Worm (Caenorhabditis elegans): ENCODE results near the gene F35C8.8.

DNA sequence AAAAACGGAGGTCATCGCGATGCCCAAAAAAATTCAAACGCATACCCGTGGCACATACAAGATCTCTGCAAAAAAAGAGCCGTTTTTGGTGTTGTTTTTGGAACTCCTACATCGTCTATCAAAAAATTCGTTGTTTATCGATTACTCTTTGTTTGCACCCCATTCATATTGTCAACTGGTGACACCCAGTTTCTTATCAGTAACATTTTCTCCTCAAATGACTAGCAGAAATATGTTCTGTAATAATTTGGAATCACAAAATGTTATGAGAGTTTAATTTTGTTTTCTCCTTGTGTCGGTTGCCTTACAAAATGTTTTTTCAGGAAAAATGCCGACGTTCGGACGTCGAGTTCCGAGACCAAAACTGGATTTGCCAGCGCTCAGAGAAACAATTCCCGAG, 2.3 kb upstream of the F35C8.8 start, which contains the start of gene sek-4:
- no peak for TF ChIP-seq ceh-82 (tag; optimal IDR thresholded peaks at IDR 0.05)
- no peak for TF ChIP-seq nhr-237 (tag; optimal IDR thresholded peaks at IDR 0.05)
- no peak for TF ChIP-seq nhr-10 (tag; optimal IDR thresholded peaks at IDR 0.05)
- no peak for TF ChIP-seq unc-55 (GFP tag; optimal IDR thresholded peaks at IDR 0.05)
- TF ChIP-seq nhr-11 (tag; optimal IDR thresholded peaks at IDR 0.05) = no peak
- no peak for TF ChIP-seq ama-1 (optimal IDR thresholded peaks at IDR 0.05)
- TF ChIP-seq unc-62 (GFP tag; optimal IDR thresholded peaks at IDR 0.05) = no peak
- TF ChIP-seq zag-1 (tag; optimal IDR thresholded peaks at IDR 0.05) = no peak
- no peak for TF ChIP-seq skn-1 (tag; optimal IDR thresholded peaks at IDR 0.05)
